Worm (Caenorhabditis elegans) whole organism, young adult: ENCODE data around the gene str-217.
"Not testable (repeated sequence)": the region's sequence is repeated elsewhere in the genome, so short reads cannot be mapped to it uniquely, and the experiment has no call there.

ENCODE experiments used
- Y56A3A.18 ChIP-seq: fragments of 200-800 bp; sonication (Bioruptor generic); IDR thresholded peaks from 2 replicates; pipeline ENCODE4 v1.3.6; 2022; ENCODE audit warnings: missing genetic modification reagents, missing genetic modification characterization, missing compliant biosample characterization
- ccch-3 ChIP-seq: fragments of 200-800 bp; sonication (Bioruptor generic); optimal IDR thresholded peaks from 2 replicates; lab custom pipeline; 2018; ENCODE audit warnings: mild to moderate bottlenecking, missing genetic modification characterization, missing compliant biosample characterization
- ceh-79 ChIP-seq: sonication (generic microtip); optimal IDR thresholded peaks from 2 replicates; lab custom pipeline; 2017; ENCODE audit warnings: mild to moderate bottlenecking, missing genetic modification characterization, missing compliant biosample characterization
- ets-4 ChIP-seq: fragments of 200-800 bp; sonication (Bioruptor generic); optimal IDR thresholded peaks from 2 replicates; lab custom pipeline; 2018; ENCODE audit warnings: mild to moderate bottlenecking, missing genetic modification characterization, missing compliant biosample characterization
- lsy-27 ChIP-seq: sonication (generic microtip); optimal IDR thresholded peaks from 2 replicates; lab custom pipeline; 2017; ENCODE audit warnings: missing genetic modification characterization, mild to moderate bottlenecking, missing compliant biosample characterization, antibody characterized with exemption, missing genotype, borderline replicate concordance; ENCODE audit not compliant: insufficient read depth
- rpc-1 ChIP-seq, 2 experiments: fragments of 150-350 bp in 1 of 2; sonication (generic microtip) in 1 of 2; optimal IDR thresholded peaks; 2 replicates each; lab custom pipeline; 2014 to 2018; ENCODE audit warnings: missing biosample characterization in 1 of 2, missing genetic modification characterization in 1 of 2, missing genetic modification reagents in 1 of 2, missing genotype in 1 of 2

- TF ChIP-seq rpc-1 (optimal IDR thresholded peaks at IDR 0.05; lab: Kevin White, UChicago); rpc-1 (tag; optimal IDR thresholded peaks at IDR 0.05; lab: Kevin White, UChicago); ceh-79; ccch-3 (GFP tag; lab: Kevin White, UChicago); ets-4 (GFP tag; lab: Kevin White, UChicago); Y56A3A.18 (GFP tag; lab: Robert Waterston, UW); lsy-27: not testable (repeated sequence)
Observed at ce11 chrV:16949609-16950008, 50.5 kb downstream of the str-217 start, which contains the start of gene fbxa-111.
